Fruit fly (Drosophila melanogaster) S2 (cell line): ENCODE results near the gene yem.

Experiments
- CG8478 ChIP-seq: fragments of >200 bp; optimal IDR thresholded peaks from 2 replicates; lab custom pipeline; 2018
- CTCF ChIP-seq, 2 experiments: fragments of >200 bp; optimal IDR thresholded peaks; 2 replicates each; lab custom pipeline; 2018

DNA sequence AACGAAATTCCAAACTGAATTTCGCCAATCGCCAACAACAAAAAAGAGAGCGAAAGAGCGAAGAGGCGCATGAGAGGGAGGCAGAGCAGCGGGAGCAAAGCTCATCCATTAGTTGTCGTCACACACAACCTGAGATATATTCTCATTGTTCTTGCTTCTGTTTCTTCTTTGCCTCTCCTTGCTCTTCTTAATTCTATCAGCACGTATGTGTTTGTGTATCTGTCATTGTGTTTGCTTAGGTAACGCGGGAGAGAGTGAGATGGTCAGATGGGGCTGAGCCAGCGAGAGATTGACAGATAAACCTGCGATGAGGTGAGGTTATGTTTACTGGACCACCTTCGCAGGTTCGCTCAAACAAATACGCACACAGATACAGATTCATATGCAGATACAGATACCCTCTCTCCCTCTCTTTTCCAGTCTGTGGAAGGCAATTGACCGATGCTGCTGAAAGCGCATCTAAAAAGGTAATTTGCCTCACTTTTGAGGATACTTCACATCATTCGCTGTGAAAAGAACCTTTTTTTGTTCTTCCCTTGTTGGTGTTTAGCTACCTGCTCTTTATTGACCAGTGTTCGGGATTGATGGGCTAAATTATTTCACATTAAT is 48.6 kb downstream of the yem start:
- TF ChIP-seq CG8478 (lab: Kevin White, UChicago) (no peak), CTCF (optimal IDR thresholded peaks at IDR 0.05; lab: Kevin White, UChicago) (no peak)
